Worm (Caenorhabditis elegans) whole organism, L3 larva: Measurements from ENCODE around the gene sra-27.
A peak's percentile ranks its signal among the peaks of the same experiment; 100 is the strongest.

Source experiments
- R02D3.7 ChIP-seq: fragments of 150-350 bp; optimal IDR thresholded peaks from 2 replicates; lab custom pipeline; 2014; ENCODE audit warnings: missing biosample characterization, missing genetic modification characterization
- aly-2 ChIP-seq: fragments of 150-350 bp; optimal IDR thresholded peaks from 2 replicates; lab custom pipeline; 2014; ENCODE audit warnings: missing biosample characterization, missing genetic modification characterization
- ama-1 ChIP-seq: fragments of 150-350 bp; optimal IDR thresholded peaks from 2 replicates; lab custom pipeline; 2018
- ceh-16 ChIP-seq: sonication (generic microtip); optimal IDR thresholded peaks from 2 replicates; lab custom pipeline; 2017; ENCODE audit warnings: missing biosample characterization, missing genetic modification characterization
- ceh-28 ChIP-seq: fragments of 150-350 bp; optimal IDR thresholded peaks from 2 replicates; lab custom pipeline; 2014; ENCODE audit warnings: missing biosample characterization, missing genetic modification reagents, missing genetic modification characterization
- ceh-82 ChIP-seq: fragments of 150-350 bp; optimal IDR thresholded peaks from 2 replicates; lab custom pipeline; 2014; ENCODE audit warnings: missing biosample characterization, missing genetic modification characterization
- ceh-9 ChIP-seq: sonication (generic microtip); optimal IDR thresholded peaks from 2 replicates; lab custom pipeline; 2018; ENCODE audit warnings: missing biosample characterization, missing genetic modification characterization
- egl-27 ChIP-seq: sonication (generic microtip); optimal IDR thresholded peaks from 4 replicates; lab custom pipeline; 2017; ENCODE audit warnings: missing biosample characterization, missing genetic modification reagents, missing genetic modification characterization
- egl-5 ChIP-seq: fragments of 150-350 bp; optimal IDR thresholded peaks from 2 replicates; lab custom pipeline; 2017; ENCODE audit warnings: missing biosample characterization, missing genetic modification reagents, missing genetic modification characterization, inconsistent platforms
- elt-1 ChIP-seq: fragments of 150-350 bp; optimal IDR thresholded peaks from 2 replicates; lab custom pipeline; 2014; ENCODE audit warnings: missing biosample characterization, missing genetic modification characterization
- elt-2 ChIP-seq: sonication (generic microtip); optimal IDR thresholded peaks from 2 replicates; lab custom pipeline; 2016; ENCODE audit warnings: missing genetic modification reagents, mild to moderate bottlenecking, missing genetic modification characterization, missing compliant biosample characterization
- elt-3 ChIP-seq, 3 experiments: fragments of 150-350 bp in 1 of 3; sonication (generic microtip) in 2 of 3; optimal IDR thresholded peaks; 2 replicates in 2 of 3; 4 replicates in 1 of 3; lab custom pipeline; 2014 to 2017; ENCODE audit warnings: missing biosample characterization in 3 of 3, missing genetic modification characterization in 3 of 3
- eor-1 ChIP-seq, 2 experiments: fragments of 150-350 bp; optimal IDR thresholded peaks; 2 replicates each; lab custom pipeline; 2014 to 2018; ENCODE audit warnings: missing biosample characterization in 2 of 2, missing genetic modification characterization in 2 of 2
- hmg-11 ChIP-seq: sonication (generic microtip); optimal IDR thresholded peaks from 2 replicates; lab custom pipeline; 2016; ENCODE audit warnings: missing genetic modification characterization, missing compliant biosample characterization
- jun-1 ChIP-seq: fragments of 150-350 bp; optimal IDR thresholded peaks from 2 replicates; lab custom pipeline; 2014; ENCODE audit warnings: missing biosample characterization, missing genetic modification reagents, missing genetic modification characterization
- lin-15B ChIP-seq: fragments of 150-350 bp; optimal IDR thresholded peaks from 2 replicates; lab custom pipeline; 2014; ENCODE audit warnings: missing biosample characterization, missing genetic modification characterization
- lin-39 ChIP-seq: fragments of 150-350 bp; optimal IDR thresholded peaks from 2 replicates; lab custom pipeline; 2018; ENCODE audit warnings: missing biosample characterization, missing genetic modification reagents, missing genetic modification characterization
- mdl-1 ChIP-seq: fragments of 150-350 bp; optimal IDR thresholded peaks from 2 replicates; lab custom pipeline; 2014; ENCODE audit warnings: missing biosample characterization, missing genetic modification characterization
- nfya-1 ChIP-seq: sonication (generic microtip); optimal IDR thresholded peaks from 2 replicates; lab custom pipeline; 2017; ENCODE audit warnings: missing genetic modification characterization, mild to moderate bottlenecking, missing compliant biosample characterization, antibody characterized with exemption, moderate library complexity; ENCODE audit not compliant: insufficient read depth
- nhr-11 ChIP-seq: fragments of 150-350 bp; optimal IDR thresholded peaks from 2 replicates; lab custom pipeline; 2014; ENCODE audit warnings: missing biosample characterization, missing genetic modification characterization
- nhr-12 ChIP-seq: fragments of 150-350 bp; optimal IDR thresholded peaks from 2 replicates; lab custom pipeline; 2014; ENCODE audit warnings: missing biosample characterization, missing genetic modification characterization
- nhr-23 ChIP-seq: fragments of 150-350 bp; optimal IDR thresholded peaks from 2 replicates; lab custom pipeline; 2014; ENCODE audit warnings: missing biosample characterization, missing genetic modification reagents, missing genetic modification characterization
- nhr-25 ChIP-seq: sonication (generic microtip); optimal IDR thresholded peaks from 2 replicates; lab custom pipeline; 2017; ENCODE audit warnings: missing biosample characterization, missing genetic modification characterization
- nhr-28 ChIP-seq: fragments of 150-350 bp; optimal IDR thresholded peaks from 2 replicates; lab custom pipeline; 2014; ENCODE audit warnings: missing biosample characterization, missing genetic modification characterization
- nhr-67 ChIP-seq: fragments of 150-350 bp; optimal IDR thresholded peaks from 2 replicates; lab custom pipeline; 2014; ENCODE audit warnings: missing biosample characterization, missing genetic modification characterization
- nhr-76 ChIP-seq: fragments of 150-350 bp; sonication (generic microtip); optimal IDR thresholded peaks from 5 replicates; lab custom pipeline; 2014; ENCODE audit warnings: missing biosample characterization, missing genetic modification characterization
- nhr-77 ChIP-seq: fragments of 150-350 bp; optimal IDR thresholded peaks from 2 replicates; lab custom pipeline; 2014; ENCODE audit warnings: missing biosample characterization, missing genetic modification characterization
- pha-4 ChIP-seq: fragments of 150-350 bp; optimal IDR thresholded peaks from 2 replicates; lab custom pipeline; 2014; ENCODE audit warnings: missing biosample characterization, missing genetic modification reagents, missing genetic modification characterization
- pqm-1 ChIP-seq: fragments of 150-350 bp; optimal IDR thresholded peaks from 2 replicates; lab custom pipeline; 2017; ENCODE audit warnings: missing biosample characterization, missing genetic modification characterization, inconsistent platforms
- sea-2 ChIP-seq: fragments of 150-350 bp; sonication (generic microtip); optimal IDR thresholded peaks from 4 replicates; lab custom pipeline; 2014; ENCODE audit warnings: missing biosample characterization, missing genetic modification reagents, missing genetic modification characterization
- skn-1 ChIP-seq: fragments of 150-350 bp; optimal IDR thresholded peaks from 2 replicates; lab custom pipeline; 2014; ENCODE audit warnings: missing biosample characterization, missing genetic modification characterization
- snpc-4 ChIP-seq: fragments of 150-350 bp; optimal IDR thresholded peaks from 2 replicates; lab custom pipeline; 2014; ENCODE audit warnings: missing biosample characterization, missing genetic modification characterization
- tbx-2 ChIP-seq: sonication (generic microtip); optimal IDR thresholded peaks from 2 replicates; lab custom pipeline; 2016; ENCODE audit warnings: mild to moderate bottlenecking, missing genetic modification characterization, missing compliant biosample characterization
- unc-62 ChIP-seq: fragments of 150-350 bp; sonication (generic microtip); optimal IDR thresholded peaks from 4 replicates; lab custom pipeline; 2014; ENCODE audit warnings: missing biosample characterization, missing genetic modification reagents, missing genetic modification characterization
- zag-1 ChIP-seq: fragments of 150-350 bp; optimal IDR thresholded peaks from 2 replicates; lab custom pipeline; 2014; ENCODE audit warnings: missing biosample characterization, missing genetic modification characterization
- ztf-4 ChIP-seq: fragments of 150-350 bp; optimal IDR thresholded peaks from 2 replicates; lab custom pipeline; 2014; ENCODE audit warnings: missing biosample characterization, missing genetic modification characterization

sra-27 gene

ce11 chrII:6600973-6601372 lies 32.2 kb downstream of the sra-27 start, which contains the start of gene vps-33.2 (continued):
- no peak for TF ChIP-seq ceh-82 (tag; lab: Kevin White, UChicago)
- no peak for TF ChIP-seq sea-2 (GFP tag; lab: Kevin White, UChicago)
- TF ChIP-seq nhr-25 (tag; lab: Kevin White, UChicago) = peak; percentile 3
- TF ChIP-seq aly-2 (tag; lab: Kevin White, UChicago) = no peak
- TF ChIP-seq nhr-23 (tag; lab: Kevin White, UChicago) = peak; percentile 9
- TF ChIP-seq egl-5 (tag; lab: Kevin White, UChicago) = no peak
- no peak for TF ChIP-seq nhr-76 (tag; lab: Kevin White, UChicago)
- no peak for TF ChIP-seq lin-15B (tag; lab: Kevin White, UChicago)
- no peak for TF ChIP-seq R02D3.7
- TF ChIP-seq unc-62 (GFP tag; lab: Kevin White, UChicago) = no peak
- TF ChIP-seq skn-1 = no peak
- no peak for TF ChIP-seq ama-1 (lab: Kevin White, UChicago)

- TF ChIP-seq pha-4 (no peak), egl-5 (tag; lab: Kevin White, UChicago) (no peak), snpc-4 (tag; lab: Kevin White, UChicago) (no peak), egl-27 (tag; lab: Kevin White, UChicago) (no peak), pqm-1 (tag; lab: Kevin White, UChicago) (no peak), ceh-9 (tag; lab: Kevin White, UChicago) (no peak), skn-1 (no peak), eor-1 (tag; optimal IDR thresholded peaks at IDR 0.05; lab: Kevin White, UChicago) (no peak), ceh-16 (tag; lab: Kevin White, UChicago) (no peak), tbx-2 (tag; lab: Kevin White, UChicago) (no peak), nhr-12 (tag; lab: Kevin White, UChicago) (no peak), ztf-4 (tag; lab: Kevin White, UChicago) (no peak), zag-1 (tag; lab: Kevin White, UChicago) (no peak)
Measured at ce11 chrII:6608626-6609025, 39.8 kb downstream of the sra-27 start.

ce11 chrII:6609315-6609842 lies 40.6 kb downstream of the sra-27 start, which contains the start of gene epg-5:
TSS of gene epg-5 (minus strand) at chrII:6609365.
- TF ChIP-seq pha-4 (peak; percentile 68), eor-1 (tag; optimal IDR thresholded peaks at IDR 0.05; lab: Kevin White, UChicago) (no peak), ceh-16 (tag; lab: Kevin White, UChicago) (no peak), pqm-1 (tag; lab: Kevin White, UChicago) (peak; percentile 47), mdl-1 (no peak), ceh-28 (no peak), hmg-11 (tag; lab: Kevin White, UChicago) (peak; percentile 20), ztf-4 (tag; lab: Kevin White, UChicago) (no peak), snpc-4 (tag; lab: Kevin White, UChicago) (no peak), nfya-1 (tag; lab: Kevin White, UChicago) (peak; percentile 48), elt-2 (tag; lab: Kevin White, UChicago) (peak; percentile 62), nhr-11 (tag; lab: Kevin White, UChicago) (no peak), egl-5 (tag; lab: Kevin White, UChicago) (peak; percentile 41)

ce11 chrII:6610262-6610661 lies 41.5 kb downstream of the sra-27 start:
- TF ChIP-seq nhr-67 (tag; lab: Kevin White, UChicago) = no peak
- TF ChIP-seq lin-39 (tag; lab: Kevin White, UChicago) = no peak
- no peak for TF ChIP-seq zag-1 (tag; lab: Kevin White, UChicago)
- TF ChIP-seq egl-27 (tag; lab: Kevin White, UChicago) = no peak
- TF ChIP-seq jun-1 (tag; lab: Kevin White, UChicago) = no peak
- TF ChIP-seq nhr-77 (tag; lab: Kevin White, UChicago) = no peak
- TF ChIP-seq nhr-28 (tag; lab: Kevin White, UChicago) = no peak
- no peak for TF ChIP-seq ceh-16 (tag; lab: Kevin White, UChicago)

- TF ChIP-seq lin-39 (tag; lab: Kevin White, UChicago) (no peak), pha-4 (peak; percentile 24), elt-3 (tag; optimal IDR thresholded peaks at IDR 0.05; lab: Kevin White, UChicago) (no peak), pqm-1 (tag; lab: Kevin White, UChicago) (peak; percentile 67), elt-1 (tag; lab: Kevin White, UChicago) (no peak), lin-15B (tag; lab: Kevin White, UChicago) (no peak), egl-5 (tag; lab: Kevin White, UChicago) (no peak), elt-2 (tag; lab: Kevin White, UChicago) (peak; percentile 84), mdl-1 (peak; percentile 30), ceh-16 (tag; lab: Kevin White, UChicago) (no peak)
- TF ChIP-seq, all 47 proteins: peak for 4
Measured at ce11 chrII:6612544-6612943, 43.7 kb downstream of the sra-27 start.
